Worm (Caenorhabditis elegans): ENCODE results near the gene Y82E9BL.18.

Gene Y82E9BL.18

ce11 chrIII:1326490-1326889, at the start of gene Y82E9BL.18:
TSS of gene Y82E9BL.18 (plus strand) at chrIII:1326790.
- no peak for TF ChIP-seq unc-39 (tag; optimal IDR thresholded peaks at IDR 0.05)
- TF ChIP-seq lin-13 (GFP tag; optimal IDR thresholded peaks at IDR 0.05) = no peak
- no peak for TF ChIP-seq ztf-1 (GFP tag; conservative IDR thresholded peaks at IDR 0.05)
- TF ChIP-seq nhr-237 (tag; optimal IDR thresholded peaks at IDR 0.05) = no peak
- no peak for TF ChIP-seq gmeb-1 (tag; optimal IDR thresholded peaks at IDR 0.05)
- TF ChIP-seq blmp-1 (tag; optimal IDR thresholded peaks at IDR 0.05; ENCODE audit: insufficient read depth) = no peak
- no peak for TF ChIP-seq sma-3 (GFP tag; optimal IDR thresholded peaks at IDR 0.05)
- TF ChIP-seq nhr-10 (tag; optimal IDR thresholded peaks at IDR 0.05) = no peak
- no peak for TF ChIP-seq nhr-21 (tag; optimal IDR thresholded peaks at IDR 0.05)
- no peak for TF ChIP-seq crh-2 (tag; optimal IDR thresholded peaks at IDR 0.05)
- TF ChIP-seq ztf-4 (tag; optimal IDR thresholded peaks at IDR 0.05) = no peak
- TF ChIP-seq peb-1 (tag; optimal IDR thresholded peaks at IDR 0.05) = no peak
- no peak for TF ChIP-seq Y55F3AM.14 (GFP tag; optimal IDR thresholded peaks at IDR 0.05)
- TF ChIP-seq R02D3.7 (tag; optimal IDR thresholded peaks at IDR 0.05) = no peak
- TF ChIP-seq ZK546.5 (tag; optimal IDR thresholded peaks at IDR 0.05) = no peak
- TF ChIP-seq alr-1 (tag; optimal IDR thresholded peaks at IDR 0.05) = no peak
- no peak for TF ChIP-seq nhr-129 (tag; optimal IDR thresholded peaks at IDR 0.05)
- TF ChIP-seq dmd-4 (tag; optimal IDR thresholded peaks at IDR 0.05) = no peak

DNA sequence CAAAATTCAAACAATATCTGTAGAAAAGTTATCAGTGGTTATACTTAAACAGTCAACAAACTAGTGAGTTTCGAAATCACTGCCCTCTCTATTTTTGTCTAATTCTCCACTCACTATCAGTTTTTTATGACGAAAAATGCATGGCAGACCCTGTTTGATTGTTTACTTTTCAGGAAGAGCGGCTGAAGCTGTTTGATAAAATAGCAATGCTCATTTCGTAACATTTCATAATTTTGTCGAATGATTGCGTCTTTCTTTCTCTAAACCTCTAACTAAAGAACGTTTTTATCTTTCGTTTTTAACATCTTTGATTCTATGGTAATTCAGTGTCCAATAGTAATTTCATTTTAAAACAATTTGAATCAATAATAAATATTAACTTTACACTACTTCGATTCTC, 47.4 kb upstream of the Y82E9BL.18 start:
- TF ChIP-seq nhr-77 (tag; optimal IDR thresholded peaks at IDR 0.05) (no peak), gmeb-1 (tag; optimal IDR thresholded peaks at IDR 0.05) (peak; percentile 54), nhr-129 (tag; optimal IDR thresholded peaks at IDR 0.05) (peak; percentile 95), fos-1 (tag; optimal IDR thresholded peaks at IDR 0.05) (peak; percentile 97), elt-3 (tag; optimal IDR thresholded peaks at IDR 0.05) (no peak), sem-4 (tag; optimal IDR thresholded peaks at IDR 0.05) (no peak), nhr-23 (tag; optimal IDR thresholded peaks at IDR 0.05) (no peak), Y55F3AM.14 (GFP tag; optimal IDR thresholded peaks at IDR 0.05) (no peak), skn-1 (tag; optimal IDR thresholded peaks at IDR 0.05) (peak; percentile 82), C34F6.9 (tag; optimal IDR thresholded peaks at IDR 0.05) (no peak), ceh-16 (tag; optimal IDR thresholded peaks at IDR 0.05) (no peak), mbf-1 (tag; optimal IDR thresholded peaks at IDR 0.05) (no peak), crh-2 (tag; optimal IDR thresholded peaks at IDR 0.05) (peak; percentile 60), lsy-2 (tag; optimal IDR thresholded peaks at IDR 0.05) (peak in 1 of 2 experiments; percentile 18), dmd-4 (tag; optimal IDR thresholded peaks at IDR 0.05) (no peak), sma-9 (GFP tag; optimal IDR thresholded peaks at IDR 0.05) (peak; percentile 10), sma-9 (tag; optimal IDR thresholded peaks at IDR 0.05) (no peak), F13H6.1 (tag; optimal IDR thresholded peaks at IDR 0.05) (peak; percentile 70), sma-3 (GFP tag; optimal IDR thresholded peaks at IDR 0.05) (peak; percentile 50)

- TF ChIP-seq lin-13 (GFP tag; optimal IDR thresholded peaks at IDR 0.05) (no peak), unc-62 (GFP tag; optimal IDR thresholded peaks at IDR 0.05) (no peak), snpc-4 (tag; optimal IDR thresholded peaks at IDR 0.05) (no peak), peb-1 (tag; optimal IDR thresholded peaks at IDR 0.05) (no peak), nhr-129 (tag; optimal IDR thresholded peaks at IDR 0.05) (peak; percentile 98), egl-27 (tag; optimal IDR thresholded peaks at IDR 0.05) (no peak), C34F6.9 (tag; optimal IDR thresholded peaks at IDR 0.05) (peak; percentile 67), crh-2 (tag; optimal IDR thresholded peaks at IDR 0.05) (peak; percentile 26), alr-1 (tag; optimal IDR thresholded peaks at IDR 0.05) (no peak), R02D3.7 (tag; optimal IDR thresholded peaks at IDR 0.05) (no peak), ceh-82 (tag; optimal IDR thresholded peaks at IDR 0.05) (no peak), sem-4 (tag; optimal IDR thresholded peaks at IDR 0.05) (no peak), fos-1 (tag; optimal IDR thresholded peaks at IDR 0.05) (peak; percentile 20), ama-1 (optimal IDR thresholded peaks at IDR 0.05) (no peak), ceh-16 (tag; optimal IDR thresholded peaks at IDR 0.05) (no peak), nhr-23 (tag; optimal IDR thresholded peaks at IDR 0.05) (no peak), mab-5 (tag; optimal IDR thresholded peaks at IDR 0.05) (no peak), sma-9 (GFP tag; optimal IDR thresholded peaks at IDR 0.05) (no peak), sma-9 (tag; optimal IDR thresholded peaks at IDR 0.05) (no peak), gmeb-1 (tag; optimal IDR thresholded peaks at IDR 0.05) (no peak), blmp-1 (tag; optimal IDR thresholded peaks at IDR 0.05; ENCODE audit: insufficient read depth) (no peak), unc-55 (GFP tag; optimal IDR thresholded peaks at IDR 0.05) (peak; percentile 82)
Observed at ce11 chrIII:1284584-1285046, 42.0 kb upstream of the Y82E9BL.18 start, which contains the start of gene fbxa-37. TSS of gene fbxa-37 (plus strand) at chrIII:1284996.

All from whole organism, L2 larva.